Fruit fly (Drosophila melanogaster) whole organism, prepupa: ENCODE results near the gene PpV.

Experiments
- CG10631 ChIP-seq: fragments of 200-800 bp; sonication (Bioruptor generic); optimal IDR thresholded peaks from 2 replicates; lab custom pipeline; 2016; ENCODE audit warnings: missing biosample characterization, missing genetic modification characterization
- CG10669 ChIP-seq: fragments of 200-800 bp; sonication (Bioruptor generic); optimal IDR thresholded peaks from 3 replicates; lab custom pipeline; 2018; ENCODE audit warnings: missing biosample characterization, mild to moderate bottlenecking, missing genetic modification characterization, moderate library complexity
- CG11762 ChIP-seq: fragments of 200-800 bp; sonication (Bioruptor generic); optimal IDR thresholded peaks from 3 replicates; lab custom pipeline; 2016; ENCODE audit warnings: missing biosample characterization, missing genetic modification characterization; ENCODE audit not compliant: insufficient read depth
- CG11902 ChIP-seq: fragments of 200-800 bp; sonication (Bioruptor generic); optimal IDR thresholded peaks from 3 replicates; lab custom pipeline; 2016; ENCODE audit warnings: missing biosample characterization, missing genetic modification characterization
- CG15336 ChIP-seq: fragments of 200-800 bp; sonication (Bioruptor generic); IDR thresholded peaks from 2 replicates; pipeline ENCODE4 v1.3.6; 2022; ENCODE audit warnings: missing biosample characterization, missing genetic modification characterization
- CG1621 ChIP-seq: fragments of 200-800 bp; sonication (Bioruptor generic); optimal IDR thresholded peaks from 3 replicates; lab custom pipeline; 2018; ENCODE audit warnings: missing biosample characterization, mild to moderate bottlenecking, missing genetic modification characterization
- CG16779 ChIP-seq: fragments of 200-800 bp; sonication (Bioruptor generic); optimal IDR thresholded peaks from 3 replicates; lab custom pipeline; 2017; ENCODE audit warnings: missing biosample characterization, mild to moderate bottlenecking, missing genetic modification characterization
- CG3032 ChIP-seq: fragments of 200-800 bp; optimal IDR thresholded peaks from 2 replicates; lab custom pipeline; 2019; ENCODE audit warnings: missing biosample characterization, mild to moderate bottlenecking, missing genetic modification characterization, moderate library complexity
- CG31627 ChIP-seq: fragments of 200-800 bp; sonication (Bioruptor generic); optimal IDR thresholded peaks from 3 replicates; lab custom pipeline; 2016; ENCODE audit warnings: missing biosample characterization, missing genetic modification characterization
- CG32006 ChIP-seq: fragments of 200-800 bp; sonication (Bioruptor generic); optimal IDR thresholded peaks from 3 replicates; lab custom pipeline; 2017; ENCODE audit warnings: missing biosample characterization, mild to moderate bottlenecking, missing genetic modification characterization
- CG34406 ChIP-seq: fragments of 200-800 bp; sonication (Bioruptor generic); optimal IDR thresholded peaks from 3 replicates; lab custom pipeline; 2016; ENCODE audit warnings: missing biosample characterization, missing genetic modification characterization
- CG3919 ChIP-seq: fragments of 200-800 bp; sonication (Bioruptor generic); optimal IDR thresholded peaks from 3 replicates; lab custom pipeline; 2016; ENCODE audit warnings: missing biosample characterization, missing genetic modification characterization
- CG4318 ChIP-seq: fragments of 200-800 bp; sonication (Bioruptor generic); optimal IDR thresholded peaks from 3 replicates; lab custom pipeline; 2017; ENCODE audit warnings: missing biosample characterization, mild to moderate bottlenecking, missing genetic modification characterization
- CG6163 ChIP-seq: fragments of 200-800 bp; sonication (Bioruptor generic); IDR thresholded peaks from 3 replicates; pipeline ENCODE4 v1.3.6; 2022; ENCODE audit warnings: missing biosample characterization, missing genetic modification characterization
- CG6276 ChIP-seq: fragments of 200-800 bp; sonication (Bioruptor generic); optimal IDR thresholded peaks from 2 replicates; lab custom pipeline; 2017; ENCODE audit warnings: missing biosample characterization, mild to moderate bottlenecking, missing genetic modification characterization
- CG6792 ChIP-seq: fragments of 200-800 bp; sonication (Bioruptor generic); optimal IDR thresholded peaks from 3 replicates; lab custom pipeline; 2016; ENCODE audit warnings: missing biosample characterization, missing genetic modification characterization
- CG6808 ChIP-seq: fragments of 200-800 bp; sonication (Bioruptor generic); optimal IDR thresholded peaks from 3 replicates; lab custom pipeline; 2017; ENCODE audit warnings: missing biosample characterization, missing genetic modification characterization, mild to moderate bottlenecking, moderate library complexity, missing genetic modification reagents
- CG7368 ChIP-seq: fragments of 200-800 bp; sonication (Bioruptor generic); optimal IDR thresholded peaks from 3 replicates; lab custom pipeline; 2016; ENCODE audit warnings: missing biosample characterization, missing genetic modification characterization
- CG8119 ChIP-seq: fragments of 200-800 bp; sonication (Bioruptor generic); IDR thresholded peaks from 3 replicates; pipeline ENCODE4 v1.3.6; 2022; ENCODE audit warnings: missing biosample characterization, missing genetic modification characterization
- CG8632 ChIP-seq: fragments of 200-800 bp; sonication (Bioruptor generic); optimal IDR thresholded peaks from 3 replicates; lab custom pipeline; 2016; ENCODE audit warnings: missing biosample characterization, missing genetic modification characterization
- Eip75B ChIP-seq: fragments of 200-800 bp; sonication (Bioruptor generic); optimal IDR thresholded peaks from 3 replicates; lab custom pipeline; 2016; ENCODE audit warnings: missing biosample characterization, missing genetic modification characterization
- Eip78C ChIP-seq: fragments of 200-800 bp; sonication (Bioruptor generic); peaks from one replicate; lab custom pipeline; 2016; ENCODE audit warnings: missing biosample characterization, missing genetic modification characterization
- Ets96B ChIP-seq: fragments of 200-800 bp; optimal IDR thresholded peaks from 2 replicates; lab custom pipeline; 2019; ENCODE audit warnings: missing biosample characterization, mild to moderate bottlenecking, missing genetic modification characterization, moderate library complexity
- Hr38 ChIP-seq: sonication (Bioruptor generic); optimal IDR thresholded peaks from 2 replicates; lab custom pipeline; 2016; ENCODE audit warnings: missing biosample characterization, missing genetic modification characterization
- Hr39 ChIP-seq: fragments of 200-800 bp; sonication (Bioruptor generic); optimal IDR thresholded peaks from 2 replicates; lab custom pipeline; 2016; ENCODE audit warnings: missing biosample characterization, missing genetic modification characterization
- Hr4 ChIP-seq: fragments of 200-800 bp; sonication (Bioruptor generic); optimal IDR thresholded peaks from 3 replicates; lab custom pipeline; 2016; ENCODE audit warnings: missing biosample characterization, missing genetic modification characterization
- Met ChIP-seq: fragments of 200-800 bp; sonication (Bioruptor generic); optimal IDR thresholded peaks from 3 replicates; lab custom pipeline; 2016; ENCODE audit warnings: missing biosample characterization, missing genetic modification characterization
- OdsH ChIP-seq: fragments of 200-800 bp; sonication (Bioruptor generic); optimal IDR thresholded peaks from 3 replicates; lab custom pipeline; 2016; ENCODE audit warnings: missing biosample characterization, missing genetic modification characterization
- Smox ChIP-seq: fragments of 200-800 bp; sonication (Bioruptor generic); optimal IDR thresholded peaks from 3 replicates; lab custom pipeline; 2016; ENCODE audit warnings: missing biosample characterization, missing genetic modification characterization
- Sox102F ChIP-seq: fragments of 200-800 bp; sonication (Bioruptor generic); optimal IDR thresholded peaks from 2 replicates; lab custom pipeline; 2016; ENCODE audit warnings: missing biosample characterization, mild to moderate bottlenecking, missing genetic modification characterization
- achi ChIP-seq: fragments of 200-800 bp; sonication (Bioruptor generic); optimal IDR thresholded peaks from 3 replicates; lab custom pipeline; 2016; ENCODE audit warnings: missing biosample characterization, missing genetic modification characterization
- acj6 ChIP-seq: fragments of 200-800 bp; sonication (Bioruptor generic); optimal IDR thresholded peaks from 3 replicates; lab custom pipeline; 2016; ENCODE audit warnings: missing biosample characterization, missing genetic modification characterization
- cyc ChIP-seq: fragments of 200-800 bp; sonication (Bioruptor generic); optimal IDR thresholded peaks from 3 replicates; lab custom pipeline; 2016; ENCODE audit warnings: missing biosample characterization, missing genetic modification characterization
- dac ChIP-seq: fragments of 200-800 bp; sonication (Bioruptor generic); optimal IDR thresholded peaks from 2 replicates; lab custom pipeline; 2017; ENCODE audit warnings: missing biosample characterization, mild to moderate bottlenecking, missing genetic modification characterization
- dsx ChIP-seq: fragments of 200-800 bp; optimal IDR thresholded peaks from 3 replicates; lab custom pipeline; 2019; ENCODE audit warnings: missing biosample characterization, mild to moderate bottlenecking, missing genetic modification characterization, moderate library complexity; ENCODE audit not compliant: poor library complexity, severe bottlenecking
- eg ChIP-seq: fragments of 200-800 bp; sonication (Bioruptor generic); IDR thresholded peaks from 3 replicates; pipeline ENCODE4 v1.3.6; 2022; ENCODE audit warnings: missing biosample characterization, missing genetic modification characterization
- esn ChIP-seq: fragments of 200-800 bp; sonication (Bioruptor generic); optimal IDR thresholded peaks from 2 replicates; lab custom pipeline; 2016; ENCODE audit warnings: missing biosample characterization, mild to moderate bottlenecking, missing genetic modification characterization, moderate library complexity
- fd59A ChIP-seq: fragments of 200-800 bp; sonication (Bioruptor generic); optimal IDR thresholded peaks from 2 replicates; lab custom pipeline; 2017; ENCODE audit warnings: missing biosample characterization, mild to moderate bottlenecking, missing genetic modification characterization, missing genetic modification reagents
- lz ChIP-seq: fragments of 200-800 bp; sonication (Bioruptor generic); optimal IDR thresholded peaks from 3 replicates; lab custom pipeline; 2016; ENCODE audit warnings: missing biosample characterization, missing genetic modification characterization
- net ChIP-seq: fragments of 200-800 bp; sonication (Bioruptor generic); optimal IDR thresholded peaks from 3 replicates; lab custom pipeline; 2016; ENCODE audit warnings: missing biosample characterization, missing genetic modification characterization
- pdm3 ChIP-seq: fragments of 200-800 bp; sonication (Bioruptor generic); optimal IDR thresholded peaks from 3 replicates; lab custom pipeline; 2016; ENCODE audit warnings: missing biosample characterization, missing genetic modification characterization
- spab ChIP-seq: fragments of 200-800 bp; sonication (Bioruptor generic); optimal IDR thresholded peaks from 2 replicates; lab custom pipeline; 2017; ENCODE audit warnings: missing biosample characterization, mild to moderate bottlenecking, missing genetic modification characterization, missing genetic modification reagents
- ss ChIP-seq, 2 experiments: fragments of 200-800 bp; sonication (Bioruptor generic); optimal IDR thresholded peaks; 2 replicates in 1 of 2; 3 replicates in 1 of 2; lab custom pipeline; 2017 to 2018; ENCODE audit warnings: mild to moderate bottlenecking in 2 of 2, missing biosample characterization in 2 of 2, missing genetic modification characterization in 2 of 2, moderate library complexity in 1 of 2
- topi ChIP-seq: fragments of 200-800 bp; sonication (Bioruptor generic); optimal IDR thresholded peaks from 3 replicates; lab custom pipeline; 2016; ENCODE audit warnings: missing biosample characterization, missing genetic modification characterization
- vri ChIP-seq: fragments of 200-800 bp; sonication (Bioruptor generic); optimal IDR thresholded peaks from 3 replicates; lab custom pipeline; 2016; ENCODE audit warnings: missing biosample characterization, mild to moderate bottlenecking, missing genetic modification characterization

Gene PpV

dm6 chrX:6343786-6344537 is 28.8 kb downstream of the PpV start (continued):
- peak; percentile 93 for TF ChIP-seq Sox102F (GFP tag; lab: Kevin White, UChicago)
- TF ChIP-seq cyc (GFP tag; lab: Kevin White, UChicago): peak; percentile 89
- TF ChIP-seq CG8119 (GFP tag; lab: Robert Waterston, UW): peak; percentile 94
- peak; percentile 66 for TF ChIP-seq CG10669 (GFP tag; lab: Kevin White, UChicago)
- peak; percentile 91 for TF ChIP-seq vri (GFP tag; lab: Kevin White, UChicago)
- peak; percentile 29 for TF ChIP-seq CG3032 (tag; lab: Kevin White, UChicago)
- TF ChIP-seq CG4318 (GFP tag; lab: Kevin White, UChicago): peak; percentile 66
- peak; percentile 97 for TF ChIP-seq eg (GFP tag; lab: Robert Waterston, UW)
- peak; percentile 34 for TF ChIP-seq fd59A (GFP tag; lab: Kevin White, UChicago)

- TF ChIP-seq CG3032 (tag; lab: Kevin White, UChicago): peak; percentile 1
- peak; percentile 14 for TF ChIP-seq vri (GFP tag; lab: Kevin White, UChicago)
- peak; percentile 27 for TF ChIP-seq CG6792 (GFP tag; lab: Kevin White, UChicago)
- no peak for TF ChIP-seq CG6276 (GFP tag; lab: Kevin White, UChicago)
- 0 out of 3 replicates have a peak, but pooled peaks have one; percentile 14 for TF ChIP-seq eg (GFP tag; lab: Robert Waterston, UW)
- TF ChIP-seq Eip75B: no peak
- peak; percentile 19 for TF ChIP-seq CG34406 (GFP tag; lab: Kevin White, UChicago)
- peak; percentile 20 for TF ChIP-seq Ets96B (tag; lab: Kevin White, UChicago)
- peak; percentile 8 for TF ChIP-seq spab
- peak; percentile 33 for TF ChIP-seq Sox102F (GFP tag; lab: Kevin White, UChicago)
- peak; percentile 37 for TF ChIP-seq achi (GFP tag; lab: Kevin White, UChicago)
- no peak for TF ChIP-seq fd59A (GFP tag; lab: Kevin White, UChicago)
- TF ChIP-seq CG6808: no peak
- no peak for TF ChIP-seq CG7368
- no peak for TF ChIP-seq dac (GFP tag; lab: Kevin White, UChicago)
- TF ChIP-seq Hr38 (GFP tag; lab: Kevin White, UChicago): no peak
- TF ChIP-seq CG4318 (GFP tag; lab: Kevin White, UChicago): no peak
- TF ChIP-seq CG10669 (GFP tag; lab: Kevin White, UChicago): peak; percentile 39
- TF ChIP-seq OdsH (GFP tag; lab: Kevin White, UChicago): peak; percentile 50
- TF ChIP-seq Eip78C (GFP tag; lab: Kevin White, UChicago): peak; percentile 81
- TF ChIP-seq CG10631 (GFP tag; lab: Kevin White, UChicago): peak; percentile 43
- peak; percentile 16 for TF ChIP-seq cyc (GFP tag; lab: Kevin White, UChicago)
- TF ChIP-seq Smox: peak; percentile 50
- TF ChIP-seq ss (GFP tag; optimal IDR thresholded peaks at IDR 0.05; lab: Kevin White, UChicago): no peak
- peak; percentile 40 for TF ChIP-seq CG32006
- peak; percentile 53 for TF ChIP-seq Met (GFP tag; lab: Kevin White, UChicago)
- TF ChIP-seq CG31627 (GFP tag; lab: Kevin White, UChicago): peak; percentile 2
- peak; percentile 46 for TF ChIP-seq esn (GFP tag; lab: Kevin White, UChicago)
- TF ChIP-seq CG6163: peak; percentile 32; the same call in 1 of the 3 replicates
- no peak for TF ChIP-seq CG11762
- peak; percentile 26 for TF ChIP-seq CG3919
- TF ChIP-seq Hr4 (GFP tag; lab: Kevin White, UChicago): no peak
- TF ChIP-seq CG1621 (tag; lab: Kevin White, UChicago): no peak
- TF ChIP-seq dsx (GFP tag; lab: Kevin White, UChicago): no peak
- TF ChIP-seq CG16779 (tag; lab: Kevin White, UChicago): no peak
- TF ChIP-seq CG15336 (GFP tag; lab: Robert Waterston, UW): peak; percentile 20; the same call in 1 of the 2 replicates
- TF ChIP-seq CG8119 (GFP tag; lab: Robert Waterston, UW): 0 out of 3 replicates have a peak, but pooled peaks have one; percentile 27
- TF ChIP-seq Hr39 (GFP tag; lab: Kevin White, UChicago): peak; percentile 13
- TF ChIP-seq CG11902: no peak
- peak; percentile 13 for TF ChIP-seq lz (GFP tag; lab: Kevin White, UChicago)
- TF ChIP-seq topi (GFP tag; lab: Kevin White, UChicago): peak; percentile 55
- TF ChIP-seq acj6 (GFP tag; lab: Kevin White, UChicago): peak; percentile 50
- TF ChIP-seq net: no peak
- TF ChIP-seq CG8632 (GFP tag; lab: Kevin White, UChicago): peak; percentile 28
- peak; percentile 33 for TF ChIP-seq pdm3 (GFP tag; lab: Kevin White, UChicago)
These were observed 29.4 kb downstream of the PpV start for dm6 chrX:6343323-6343722.
